Worm (Caenorhabditis elegans) whole organism, midembryonic: ENCODE measurements around the gene Y39A3CL.7.

Experiments
- cog-1 ChIP-seq: sonication (generic microtip); optimal IDR thresholded peaks from 2 replicates; lab custom pipeline; 2016; ENCODE audit warnings: missing genetic modification characterization, missing compliant biosample characterization
- flt-1 ChIP-seq: fragments of 200-800 bp; sonication (Bioruptor generic); IDR thresholded peaks from 2 replicates; pipeline ENCODE4 v1.3.6; 2022; ENCODE audit warnings: missing genetic modification characterization, missing compliant biosample characterization
- klf-2 ChIP-seq: fragments of 200-800 bp; sonication (Bioruptor generic); conservative IDR thresholded peaks from 2 replicates; pipeline ENCODE4 v1.3.6; 2022; ENCODE audit warnings: missing genetic modification reagents, missing genetic modification characterization, missing compliant biosample characterization
- ref-1 ChIP-seq: fragments of 200-800 bp; sonication (Bioruptor generic); conservative IDR thresholded peaks from 2 replicates; pipeline ENCODE4 v1.3.6; 2022; ENCODE audit warnings: missing genetic modification reagents, missing genetic modification characterization, missing compliant biosample characterization
- ztf-23 ChIP-seq: fragments of 200-800 bp; sonication (Bioruptor generic); IDR thresholded peaks from 2 replicates; pipeline ENCODE4 v1.3.6; 2022; ENCODE audit warnings: missing genetic modification reagents, missing genetic modification characterization, missing compliant biosample characterization
- ztf-29 ChIP-seq: fragments of 200-800 bp; sonication (Bioruptor generic); IDR thresholded peaks from 2 replicates; pipeline ENCODE4 v1.3.6; 2022; ENCODE audit warnings: missing genetic modification reagents, missing genetic modification characterization, missing compliant biosample characterization

DNA sequence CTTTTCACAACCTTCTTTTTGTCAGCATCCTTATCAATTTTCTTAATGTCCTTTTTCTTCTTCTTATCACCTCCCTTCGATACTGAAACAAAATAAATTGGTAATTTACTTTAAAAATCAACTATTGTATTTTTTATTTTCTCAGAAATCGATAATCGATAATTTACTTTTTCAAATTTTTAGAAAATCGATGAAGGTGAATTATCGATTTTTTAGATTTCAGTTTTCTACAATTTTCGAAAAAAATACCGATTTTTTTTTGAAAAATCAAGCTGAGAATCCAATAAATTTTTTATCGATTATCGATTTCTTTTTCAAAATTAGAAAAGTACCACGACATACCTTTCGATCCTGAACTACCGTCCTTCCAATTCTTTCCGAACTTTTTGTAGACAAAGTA is 58.0 kb downstream of the Y39A3CL.7 start:
- TF ChIP-seq klf-2 (no peak), ztf-23 (no peak), ref-1 (GFP tag; lab: Robert Waterston, UW) (no peak), flt-1 (GFP tag; lab: Robert Waterston, UW) (no peak), cog-1 (tag; lab: Kevin White, UChicago) (no peak), ztf-29 (GFP tag; lab: Robert Waterston, UW) (no peak)
